Worm (Caenorhabditis elegans) whole organism, L1 larva: ENCODE measurements around the gene str-93.

ENCODE experiments used
- aly-2 ChIP-seq: fragments of 150-350 bp; optimal IDR thresholded peaks from 2 replicates; lab custom pipeline; 2014; ENCODE audit warnings: missing biosample characterization, missing genetic modification characterization
- ama-1 ChIP-seq: fragments of 150-350 bp; optimal IDR thresholded peaks from 2 replicates; lab custom pipeline; 2014
- ces-1 ChIP-seq: fragments of 150-350 bp; optimal IDR thresholded peaks from 2 replicates; lab custom pipeline; 2014; ENCODE audit warnings: missing biosample characterization, missing genetic modification reagents, missing genetic modification characterization
- nhr-11 ChIP-seq: fragments of 150-350 bp; optimal IDR thresholded peaks from 2 replicates; lab custom pipeline; 2014; ENCODE audit warnings: missing biosample characterization, missing genetic modification characterization
- nhr-12 ChIP-seq: sonication (generic microtip); optimal IDR thresholded peaks from 2 replicates; lab custom pipeline; 2017; ENCODE audit warnings: missing biosample characterization, missing genetic modification characterization
- nhr-28 ChIP-seq: fragments of 150-350 bp; optimal IDR thresholded peaks from 2 replicates; lab custom pipeline; 2014; ENCODE audit warnings: missing biosample characterization, missing genetic modification characterization
- nhr-77 ChIP-seq: fragments of 150-350 bp; optimal IDR thresholded peaks from 2 replicates; lab custom pipeline; 2014; ENCODE audit warnings: missing biosample characterization, missing genetic modification characterization
- pqm-1 ChIP-seq: sonication (generic microtip); optimal IDR thresholded peaks from 3 replicates; lab custom pipeline; 2017; ENCODE audit warnings: missing biosample characterization, missing genetic modification characterization
- snpc-4 ChIP-seq: fragments of 150-350 bp; optimal IDR thresholded peaks from 2 replicates; lab custom pipeline; 2014; ENCODE audit warnings: missing biosample characterization, missing genetic modification characterization
- tlp-1 ChIP-seq: fragments of 150-350 bp; optimal IDR thresholded peaks from 2 replicates; lab custom pipeline; 2014; ENCODE audit warnings: missing biosample characterization, missing genetic modification characterization

ce11 chrV:17707022-17707421 lies 33.8 kb upstream of the str-93 start, which contains the start of gene srh-31:
- TF ChIP-seq snpc-4 (tag; lab: Kevin White, UChicago) (no peak), nhr-28 (tag; lab: Kevin White, UChicago) (no peak), tlp-1 (tag; lab: Kevin White, UChicago) (no peak), aly-2 (no peak), ces-1 (GFP tag; lab: Kevin White, UChicago) (no peak), nhr-77 (tag; lab: Kevin White, UChicago) (no peak), nhr-11 (no peak), nhr-12 (tag; lab: Kevin White, UChicago) (no peak), pqm-1 (no peak), ama-1 (lab: Kevin White, UChicago) (no peak)
